Worm (Caenorhabditis elegans): ENCODE data around the gene bbs-8.

Gene bbs-8

DNA sequence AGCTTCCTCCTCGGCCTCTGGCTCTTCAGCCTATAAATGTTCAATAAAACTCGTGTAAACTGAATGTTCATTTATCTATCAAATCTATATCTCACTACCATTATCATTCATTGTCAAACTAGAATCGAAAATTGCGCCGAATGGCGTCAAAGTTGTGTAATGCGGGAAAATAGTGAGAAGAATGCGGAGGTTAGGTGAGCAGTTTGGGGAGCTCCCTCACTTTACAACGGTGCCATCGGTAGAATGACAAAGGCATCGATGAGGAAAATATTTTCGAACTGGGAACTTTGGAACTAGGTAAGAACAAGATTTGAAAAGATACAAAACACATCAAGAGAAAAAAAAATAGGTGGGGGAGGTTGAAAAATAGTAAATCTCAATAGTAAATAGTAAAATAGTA is 2.7 kb upstream of the bbs-8 start:
- TF ChIP-seq tbx-2 (tag; optimal IDR thresholded peaks at IDR 0.05) = no peak
- TF ChIP-seq unc-86 (tag; optimal IDR thresholded peaks at IDR 0.05) = no peak
- TF ChIP-seq aha-1 (tag; optimal IDR thresholded peaks at IDR 0.05) = no peak
- peak; percentile 99 for TF ChIP-seq pag-3 (tag; optimal IDR thresholded peaks at IDR 0.05; ENCODE audit: borderline replicate concordance, insufficient read depth)
- no peak for TF ChIP-seq lin-39 (tag; optimal IDR thresholded peaks at IDR 0.05)
- TF ChIP-seq mep-1 (tag; optimal IDR thresholded peaks at IDR 0.05) = no peak
- TF ChIP-seq lin-13 (GFP tag; optimal IDR thresholded peaks at IDR 0.05) = no peak
- no peak for TF ChIP-seq pax-3 (tag; optimal IDR thresholded peaks at IDR 0.05)
- no peak for TF ChIP-seq sup-37 (GFP tag; optimal IDR thresholded peaks at IDR 0.05)
- no peak for TF ChIP-seq isw-1 (GFP tag; IDR thresholded peaks at IDR 0.05)
- no peak for TF ChIP-seq mdl-1 (tag; optimal IDR thresholded peaks at IDR 0.05)
- no peak for TF ChIP-seq unc-62 (GFP tag; optimal IDR thresholded peaks at IDR 0.05)
- TF ChIP-seq blmp-1 (tag; optimal IDR thresholded peaks at IDR 0.05) = no peak
- peak; percentile 52 for TF ChIP-seq rnt-1 (tag; optimal IDR thresholded peaks at IDR 0.05)
- peak; percentile 64 for TF ChIP-seq lin-14 (GFP tag; optimal IDR thresholded peaks at IDR 0.05)
- TF ChIP-seq nhr-71 (tag; optimal IDR thresholded peaks at IDR 0.05) = peak; percentile 37
- TF ChIP-seq alr-1 (tag; optimal IDR thresholded peaks at IDR 0.05; ENCODE audit: borderline replicate concordance) = no peak
- TF ChIP-seq lin-15B (tag; optimal IDR thresholded peaks at IDR 0.05) = no peak
- no peak for TF ChIP-seq snpc-4 (tag; optimal IDR thresholded peaks at IDR 0.05)
- TF ChIP-seq fkh-8 (tag; optimal IDR thresholded peaks at IDR 0.05) = no peak

DNA sequence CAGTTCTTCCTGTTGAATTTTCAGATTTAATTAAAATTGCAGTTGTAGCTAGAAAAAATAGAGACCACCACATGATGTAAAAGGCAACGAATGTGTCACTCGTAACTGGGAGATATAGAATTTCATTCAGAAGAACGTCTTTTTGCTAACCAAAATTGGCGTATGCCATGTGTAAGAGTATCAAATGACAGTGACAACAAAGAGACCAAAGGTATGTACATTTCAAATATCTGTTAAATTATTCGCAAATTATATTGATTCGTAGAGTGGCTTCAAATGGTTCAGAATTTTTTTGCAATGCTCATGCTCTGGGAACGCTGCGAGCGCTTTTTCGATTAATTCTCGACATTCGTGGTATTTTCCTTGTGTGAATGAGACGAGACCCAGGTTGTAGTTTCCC is 2.5 kb downstream of the bbs-8 start, which contains the start of gene T25F10.4:
T25F10.4 (minus strand) TSS at position 101 of the 400 bp plus-strand sequence.
- TF ChIP-seq ceh-82 (tag; optimal IDR thresholded peaks at IDR 0.05) = no peak
- no peak for TF ChIP-seq nhr-28 (tag; optimal IDR thresholded peaks at IDR 0.05)
- no peak for TF ChIP-seq pax-3 (tag; optimal IDR thresholded peaks at IDR 0.05)
- no peak for TF ChIP-seq fkh-4 (tag; optimal IDR thresholded peaks at IDR 0.05; ENCODE audit: borderline replicate concordance)
- no peak for TF ChIP-seq fkh-8 (tag; optimal IDR thresholded peaks at IDR 0.05)
- no peak for TF ChIP-seq grh-1 (GFP tag; IDR thresholded peaks at IDR 0.05)
- TF ChIP-seq unc-98 (GFP tag; IDR thresholded peaks at IDR 0.05) = no peak
- no peak for TF ChIP-seq lir-3 (tag; optimal IDR thresholded peaks at IDR 0.05; ENCODE audit: poor library complexity)
- TF ChIP-seq ceh-90 (tag; optimal IDR thresholded peaks at IDR 0.05) = no peak
- no peak for TF ChIP-seq nhr-84 (tag; optimal IDR thresholded peaks at IDR 0.05)
- no peak for TF ChIP-seq mdl-1 (tag; optimal IDR thresholded peaks at IDR 0.05)
- no peak for TF ChIP-seq xbp-1 (tag; optimal IDR thresholded peaks at IDR 0.05)
- no peak for TF ChIP-seq snpc-4 (tag; optimal IDR thresholded peaks at IDR 0.05)
- TF ChIP-seq sup-37 (GFP tag; optimal IDR thresholded peaks at IDR 0.05) = no peak

DNA sequence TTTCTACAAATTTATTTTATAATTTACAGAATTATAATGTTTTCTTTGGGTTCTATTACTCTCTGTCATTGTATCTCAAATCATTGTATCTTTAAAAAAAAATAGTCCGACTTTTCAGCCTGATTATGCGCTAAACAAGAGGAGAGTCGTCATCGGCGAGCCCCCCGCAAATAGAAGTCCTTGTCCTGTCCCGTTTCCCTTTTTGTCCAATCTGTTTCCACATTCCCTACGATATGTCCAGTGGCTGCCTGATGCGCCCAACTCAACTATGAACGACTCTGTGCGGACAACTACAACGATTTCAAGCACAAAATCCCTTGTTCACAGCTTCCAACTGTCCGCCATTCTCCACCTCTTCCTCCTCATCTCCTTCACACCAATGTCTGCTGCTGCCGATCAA is 6.9 kb downstream of the bbs-8 start, which contains the start of gene dbl-1:
dbl-1 (plus strand) TSS at position 119 of the 400 bp plus-strand sequence.
- TF ChIP-seq efl-1 (optimal IDR thresholded peaks at IDR 0.05) (no peak), efl-1 (GFP tag; optimal IDR thresholded peaks at IDR 0.05 in 1 of 2) (peak in 1 of 2 experiments; percentile 11), mef-2 (tag; optimal IDR thresholded peaks at IDR 0.05) (no peak)

DNA sequence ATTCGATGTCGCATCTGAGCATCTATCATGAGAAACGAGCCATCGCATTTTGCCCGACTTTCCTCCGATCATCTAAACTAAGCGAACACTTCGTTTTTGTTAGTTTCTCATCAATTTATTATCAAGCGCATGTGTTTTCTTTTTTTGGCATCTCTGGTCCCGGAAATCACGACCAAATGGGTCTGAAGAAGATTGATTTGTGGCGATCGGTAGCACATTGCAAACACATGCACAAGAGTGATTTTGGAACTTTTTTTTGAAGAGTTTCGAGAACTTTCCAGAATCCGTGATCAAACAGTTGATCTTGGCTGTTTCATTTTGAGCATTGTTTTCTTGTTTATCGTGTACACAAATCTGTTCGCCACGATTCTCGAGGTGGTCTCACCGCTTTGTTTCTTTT is 11.6 kb downstream of the bbs-8 start:
- TF ChIP-seq fkh-4 (tag; optimal IDR thresholded peaks at IDR 0.05; ENCODE audit: borderline replicate concordance) (peak; percentile 73), ceh-90 (tag; optimal IDR thresholded peaks at IDR 0.05) (no peak), sup-37 (GFP tag; optimal IDR thresholded peaks at IDR 0.05) (no peak), dsc-1 (tag; optimal IDR thresholded peaks at IDR 0.05) (peak; percentile 84), alr-1 (tag; optimal IDR thresholded peaks at IDR 0.05; ENCODE audit: borderline replicate concordance) (no peak), unc-86 (tag; optimal IDR thresholded peaks at IDR 0.05) (no peak)

DNA sequence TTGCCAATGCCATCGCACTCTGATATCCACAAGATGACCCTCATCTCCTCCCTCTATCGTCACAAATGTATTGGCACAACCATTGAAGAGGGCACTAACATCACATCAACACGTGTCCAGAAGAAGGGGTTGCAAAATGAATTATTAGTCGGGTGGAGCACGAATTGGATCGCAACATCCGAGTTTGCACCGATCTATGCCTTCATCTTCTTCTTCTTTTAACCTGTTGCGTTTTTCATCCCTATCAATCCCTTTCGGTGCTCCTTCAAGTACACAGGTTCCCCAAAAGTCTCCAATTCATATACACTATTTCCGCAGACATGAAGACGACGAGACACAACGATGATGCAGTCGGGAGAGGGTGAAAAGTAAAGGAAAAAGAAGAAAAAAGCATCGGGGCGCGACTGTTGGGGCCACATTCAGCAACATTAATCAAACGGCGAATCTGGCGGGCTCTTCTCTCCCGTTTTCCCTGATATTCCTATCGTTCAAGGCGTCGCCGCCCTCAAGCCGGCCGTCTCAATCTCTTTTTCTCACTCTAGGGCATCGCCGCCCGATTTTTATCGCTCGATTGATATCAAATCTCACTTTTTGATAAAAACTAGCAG is 13.3 kb downstream of the bbs-8 start:
- TF ChIP-seq rnt-1 (tag; optimal IDR thresholded peaks at IDR 0.05) = peak; percentile 19
- no peak for TF ChIP-seq pqm-1 (tag; optimal IDR thresholded peaks at IDR 0.05)
- TF ChIP-seq mep-1 (tag; optimal IDR thresholded peaks at IDR 0.05) = no peak
- peak; percentile 11 for TF ChIP-seq nhr-20 (tag; optimal IDR thresholded peaks at IDR 0.05)
- TF ChIP-seq ets-5 (GFP tag; IDR thresholded peaks at IDR 0.05) = no peak
- peak; percentile 68 for TF ChIP-seq nhr-71 (tag; optimal IDR thresholded peaks at IDR 0.05)
- TF ChIP-seq nhr-19 (GFP tag; conservative IDR thresholded peaks at IDR 0.05) = peak; percentile 51
- no peak for TF ChIP-seq C04F5.9 (tag; optimal IDR thresholded peaks at IDR 0.05)
- peak; percentile 6 for TF ChIP-seq snu-23 (GFP tag; optimal IDR thresholded peaks at IDR 0.05)
- TF ChIP-seq nhr-77 (tag; optimal IDR thresholded peaks at IDR 0.05) = no peak
- peak; percentile 74 for TF ChIP-seq lin-14 (GFP tag; optimal IDR thresholded peaks at IDR 0.05)
- no peak for TF ChIP-seq mdl-1 (tag; optimal IDR thresholded peaks at IDR 0.05)
- TF ChIP-seq pag-3 (tag; optimal IDR thresholded peaks at IDR 0.05; ENCODE audit: borderline replicate concordance, insufficient read depth) = peak; percentile 9
- TF ChIP-seq efl-1 (optimal IDR thresholded peaks at IDR 0.05) = no peak
- peak in 1 of 2 experiments; percentile 64 for TF ChIP-seq efl-1 (GFP tag; optimal IDR thresholded peaks at IDR 0.05 in 1 of 2)
